Fruit fly (Drosophila melanogaster) whole organism, wandering third instar larva: Measurements from ENCODE around the gene Rcd7.

Experiments used
- Abd-B ChIP-seq: fragments of >200 bp; optimal IDR thresholded peaks from 2 replicates; lab custom pipeline; 2017; ENCODE audit warnings: missing biosample characterization, missing genetic modification characterization
- CG32264 ChIP-seq: fragments of 200-800 bp; sonication (Bioruptor generic); optimal IDR thresholded peaks from 2 replicates; lab custom pipeline; 2016; ENCODE audit warnings: missing biosample characterization, missing genetic modification characterization
- CrebA ChIP-seq: fragments of 200-800 bp; sonication (Bioruptor generic); optimal IDR thresholded peaks from 2 replicates; lab custom pipeline; 2016; ENCODE audit warnings: missing biosample characterization, mild to moderate bottlenecking, missing genetic modification characterization, borderline replicate concordance
- GATAd ChIP-seq: sonication (Bioruptor generic); optimal IDR thresholded peaks from 2 replicates; lab custom pipeline; 2016; ENCODE audit warnings: missing biosample characterization, missing genetic modification characterization
- HLH106 ChIP-seq: fragments of 200-800 bp; optimal IDR thresholded peaks from 3 replicates; lab custom pipeline; 2019; ENCODE audit warnings: missing biosample characterization, mild to moderate bottlenecking, missing genetic modification characterization, moderate library complexity
- Hnf4 ChIP-seq: fragments of 200-800 bp; sonication (Bioruptor generic); optimal IDR thresholded peaks from 2 replicates; lab custom pipeline; 2016; ENCODE audit warnings: missing biosample characterization, mild to moderate bottlenecking, missing genetic modification characterization
- Mio ChIP-seq: sonication (Bioruptor generic); optimal IDR thresholded peaks from 2 replicates; lab custom pipeline; 2016; ENCODE audit warnings: missing biosample characterization, missing genetic modification characterization
- dmrt93B ChIP-seq: fragments of 200-800 bp; sonication (Bioruptor generic); optimal IDR thresholded peaks from 2 replicates; lab custom pipeline; 2018; ENCODE audit warnings: missing biosample characterization, mild to moderate bottlenecking, missing genetic modification characterization
- fru ChIP-seq: fragments of 200-800 bp; sonication (Bioruptor generic); optimal IDR thresholded peaks from 3 replicates; lab custom pipeline; 2016; ENCODE audit warnings: missing biosample characterization, mild to moderate bottlenecking, missing genetic modification characterization
- lola ChIP-seq: fragments of >200 bp; optimal IDR thresholded peaks from 2 replicates; lab custom pipeline; 2017; ENCODE audit warnings: missing biosample characterization, missing genetic modification characterization
- psq ChIP-seq: fragments of 200-800 bp; sonication (Bioruptor generic); optimal IDR thresholded peaks from 3 replicates; lab custom pipeline; 2017; ENCODE audit warnings: missing biosample characterization, mild to moderate bottlenecking, missing genetic modification characterization, moderate library complexity
- sage ChIP-seq: fragments of 200-800 bp; sonication (Bioruptor generic); optimal IDR thresholded peaks from 2 replicates; lab custom pipeline; 2016; ENCODE audit warnings: missing biosample characterization, mild to moderate bottlenecking, missing genetic modification characterization
- usp ChIP-seq: fragments of >200 bp; optimal IDR thresholded peaks from 2 replicates; lab custom pipeline; 2017; ENCODE audit warnings: missing biosample characterization, missing genetic modification characterization

dm6 chr3L:19580709-19581227 is 35.9 kb downstream of the Rcd7 start:
- TF ChIP-seq psq (GFP tag; lab: Kevin White, UChicago) (no peak), Abd-B (GFP tag; lab: Kevin White, UChicago) (no peak), CG32264 (GFP tag; lab: Kevin White, UChicago) (no peak), sage (no peak), dmrt93B (GFP tag; lab: Kevin White, UChicago) (no peak), usp (no peak), lola (GFP tag; lab: Kevin White, UChicago) (no peak), HLH106 (tag; lab: Kevin White, UChicago) (no peak), Mio (GFP tag; lab: Kevin White, UChicago) (no peak), GATAd (no peak), fru (GFP tag; lab: Kevin White, UChicago) (no peak), Hnf4 (GFP tag; lab: Kevin White, UChicago) (no peak), CrebA (GFP tag; lab: Kevin White, UChicago) (no peak)
